Worm (Caenorhabditis elegans) whole organism, L1 larva: ENCODE results near the gene C18H2.5.

Experiments used
- efl-1 ChIP-seq, 4 experiments: fragments of 150-350 bp; optimal IDR thresholded peaks in 3 of 4; peaks in 1 of 4; 1 replicate in 1 of 4; 2 replicates in 3 of 4; lab custom pipeline; 2014; ENCODE audit warnings: missing biosample characterization in 2 of 4, missing genetic modification characterization in 2 of 4, missing genetic modification reagents in 2 of 4
- ztf-4 ChIP-seq: fragments of 150-350 bp; optimal IDR thresholded peaks from 2 replicates; lab custom pipeline; 2014; ENCODE audit warnings: missing biosample characterization, missing genetic modification characterization

The C18H2.5 gene

ce11 chrIII:7641337-7641736 is 52.8 kb downstream of the C18H2.5 start:
- TF ChIP-seq efl-1 (optimal IDR thresholded peaks at IDR 0.05; lab: Kevin White, UChicago): no peak
- TF ChIP-seq efl-1 (GFP tag; optimal IDR thresholded peaks at IDR 0.05 in 1 of 2; lab: Kevin White, UChicago): peak in 1 of 2 experiments; percentile 88
- TF ChIP-seq ztf-4 (tag; lab: Kevin White, UChicago): no peak
